Worm (Caenorhabditis elegans): Measurements from ENCODE around the gene C37C3.11.

The C37C3.11 gene

ce11 chrV:7847170-7847569 is 17.4 kb downstream of the C37C3.11 start, which contains the start of gene memo-1:
Gene memo-1, minus strand, starts transcription at chrV:7847171.
- TF ChIP-seq sox-2 (GFP tag; IDR thresholded peaks at IDR 0.05) = peak; percentile 44
- no peak for TF ChIP-seq odd-2 (tag; optimal IDR thresholded peaks at IDR 0.05)
- no peak for TF ChIP-seq dmd-4 (tag; optimal IDR thresholded peaks at IDR 0.05; ENCODE audit: borderline replicate concordance)
- TF ChIP-seq dve-1 (tag; optimal IDR thresholded peaks at IDR 0.05) = no peak

ce11 chrV:7842228-7842627 is 22.3 kb downstream of the C37C3.11 start, which contains the start of gene grd-8:
Gene grd-8, plus strand, starts transcription at chrV:7842528.
- no peak for TF ChIP-seq pag-3 (tag; optimal IDR thresholded peaks at IDR 0.05; ENCODE audit: borderline replicate concordance)
- TF ChIP-seq syd-9 (tag; optimal IDR thresholded peaks at IDR 0.05) = no peak
- TF ChIP-seq K09A11.1 (tag; optimal IDR thresholded peaks at IDR 0.05; ENCODE audit: insufficient read depth) = no peak
- TF ChIP-seq F13H6.1 (tag; optimal IDR thresholded peaks at IDR 0.05) = no peak
- TF ChIP-seq sox-2 (GFP tag; IDR thresholded peaks at IDR 0.05) = no peak
- TF ChIP-seq ceh-2 (tag; optimal IDR thresholded peaks at IDR 0.05) = no peak
- TF ChIP-seq C38D4.7 (GFP tag; optimal IDR thresholded peaks at IDR 0.05) = no peak
- no peak for TF ChIP-seq ceh-24 (tag; optimal IDR thresholded peaks at IDR 0.05)
- no peak for TF ChIP-seq ceh-30 (tag; optimal IDR thresholded peaks at IDR 0.05)
- TF ChIP-seq ceh-34 (tag; optimal IDR thresholded peaks at IDR 0.05) = no peak
- no peak for TF ChIP-seq dmd-4 (tag; optimal IDR thresholded peaks at IDR 0.05; ENCODE audit: borderline replicate concordance)
- no peak for TF ChIP-seq pros-1 (tag; optimal IDR thresholded peaks at IDR 0.05)
- no peak for TF ChIP-seq ets-4 (tag; optimal IDR thresholded peaks at IDR 0.05)
- TF ChIP-seq ceh-45 (GFP tag; IDR thresholded peaks at IDR 0.05) = no peak
- no peak for TF ChIP-seq fax-1 (tag; optimal IDR thresholded peaks at IDR 0.05)
- TF ChIP-seq lin-11 (tag; optimal IDR thresholded peaks at IDR 0.05) = no peak
- TF ChIP-seq odd-2 (tag; optimal IDR thresholded peaks at IDR 0.05) = no peak

ce11 chrV:7839485-7839884 is 25.1 kb downstream of the C37C3.11 start, which contains the start of gene C37C3.12:
Gene C37C3.12, minus strand, starts transcription at chrV:7839585.
- TF ChIP-seq hlh-15 (tag; optimal IDR thresholded peaks at IDR 0.05) = no peak
- TF ChIP-seq pat-9 (tag; optimal IDR thresholded peaks at IDR 0.05) = no peak
- no peak for TF ChIP-seq pros-1 (tag; optimal IDR thresholded peaks at IDR 0.05)
- TF ChIP-seq ama-1 (optimal IDR thresholded peaks at IDR 0.05) = no peak
- TF ChIP-seq fkh-6 (tag; optimal IDR thresholded peaks at IDR 0.05) = no peak
- no peak for TF ChIP-seq ceh-48 (tag; optimal IDR thresholded peaks at IDR 0.05)
- no peak for TF ChIP-seq unc-55 (GFP tag; optimal IDR thresholded peaks at IDR 0.05)
- no peak for TF ChIP-seq sdc-2 (tag; optimal IDR thresholded peaks at IDR 0.05)
- TF ChIP-seq ceh-14 (tag; optimal IDR thresholded peaks at IDR 0.05) = no peak
- no peak for TF ChIP-seq C38D4.7 (GFP tag; optimal IDR thresholded peaks at IDR 0.05)
- TF ChIP-seq pqm-1 (tag; optimal IDR thresholded peaks at IDR 0.05) = no peak
- TF ChIP-seq hlh-13 (GFP tag; optimal IDR thresholded peaks at IDR 0.05) = no peak
- no peak for TF ChIP-seq ceh-34 (tag; optimal IDR thresholded peaks at IDR 0.05)
- TF ChIP-seq ceh-19 (GFP tag; optimal IDR thresholded peaks at IDR 0.05) = no peak
- TF ChIP-seq ceh-9 (tag; optimal IDR thresholded peaks at IDR 0.05) = no peak

- TF ChIP-seq gmeb-2 (tag; optimal IDR thresholded peaks at IDR 0.05) (no peak), pat-9 (tag; optimal IDR thresholded peaks at IDR 0.05) (no peak), unc-55 (GFP tag; optimal IDR thresholded peaks at IDR 0.05) (no peak), syd-9 (tag; optimal IDR thresholded peaks at IDR 0.05) (no peak), nfya-1 (tag; optimal IDR thresholded peaks at IDR 0.05) (no peak), hlh-6 (tag; optimal IDR thresholded peaks at IDR 0.05) (no peak), sox-2 (GFP tag; IDR thresholded peaks at IDR 0.05) (no peak), ceh-9 (tag; optimal IDR thresholded peaks at IDR 0.05) (no peak), ceh-6 (GFP tag; optimal IDR thresholded peaks at IDR 0.05) (no peak), lin-11 (tag; optimal IDR thresholded peaks at IDR 0.05) (no peak), ceh-24 (tag; optimal IDR thresholded peaks at IDR 0.05) (no peak), ets-4 (tag; optimal IDR thresholded peaks at IDR 0.05) (no peak), ceh-14 (tag; optimal IDR thresholded peaks at IDR 0.05) (no peak), ceh-48 (tag; optimal IDR thresholded peaks at IDR 0.05) (no peak)
Observed at ce11 chrV:7837809-7838208, 26.8 kb downstream of the C37C3.11 start, which contains the start of gene ttr-33. Gene ttr-33, minus strand, starts transcription at chrV:7837909.

All from whole organism, late embryonic.